Fruit fly (Drosophila melanogaster) Kc167 (cell line): Measurements from ENCODE around the gene stck.

Source experiments
- Myc ChIP-seq: fragments of >200 bp; optimal IDR thresholded peaks from 2 replicates; lab custom pipeline; 2017; ENCODE audit warnings: missing external identifiers
- ttk ChIP-seq: sonication (Bioruptor generic); optimal IDR thresholded peaks from 2 replicates; lab custom pipeline; 2017; ENCODE audit warnings: missing external identifiers

DNA sequence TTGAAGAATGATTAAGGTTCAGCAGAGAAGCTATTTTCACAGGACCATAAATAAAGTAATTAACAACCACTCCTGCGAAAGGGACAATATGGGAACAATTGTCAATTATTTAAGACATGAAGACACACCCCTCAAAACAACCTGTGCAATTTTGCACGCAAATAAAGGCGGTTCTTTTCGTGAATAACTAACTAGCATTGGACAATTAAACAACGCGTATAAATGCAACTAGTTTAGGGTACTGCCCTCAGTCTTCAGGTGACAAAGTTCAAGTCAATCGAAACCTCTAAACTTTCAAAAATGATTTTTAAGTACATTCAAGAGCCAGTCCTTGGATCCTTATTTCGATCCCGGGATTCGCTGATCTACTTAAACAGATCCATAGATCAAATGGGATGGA lies 35.3 kb upstream of the stck start, which contains the start of gene Or85a:
- TF ChIP-seq ttk (no peak), Myc (lab: Kevin White, UChicago) (no peak)
